Worm (Caenorhabditis elegans) whole organism, late embryonic: ENCODE data around the gene arrd-6.

Experiments used
- C08G9.2 ChIP-seq: sonication (generic microtip); optimal IDR thresholded peaks from 2 replicates; lab custom pipeline; 2016; ENCODE audit warnings: mild to moderate bottlenecking, missing genetic modification characterization, moderate library complexity, missing compliant biosample characterization
- C38D4.7 ChIP-seq: fragments of 200-800 bp; sonication (Bioruptor generic); optimal IDR thresholded peaks from 2 replicates; lab custom pipeline; 2018; ENCODE audit warnings: mild to moderate bottlenecking, missing genetic modification characterization, moderate library complexity, missing compliant biosample characterization
- K02D7.2 ChIP-seq: sonication (generic microtip); optimal IDR thresholded peaks from 2 replicates; lab custom pipeline; 2017; ENCODE audit warnings: mild to moderate bottlenecking, missing genetic modification characterization, missing compliant biosample characterization
- T23F11.4 ChIP-seq: fragments of 200-800 bp; sonication (Bioruptor generic); optimal IDR thresholded peaks from 2 replicates; lab custom pipeline; 2018; ENCODE audit warnings: mild to moderate bottlenecking, missing genetic modification characterization, missing compliant biosample characterization
- Y22D7AL.16 ChIP-seq: sonication (generic microtip); optimal IDR thresholded peaks from 2 replicates; lab custom pipeline; 2016; ENCODE audit warnings: missing genetic modification characterization, missing compliant biosample characterization
- ama-1 ChIP-seq: fragments of 150-350 bp; optimal IDR thresholded peaks from 2 replicates; lab custom pipeline; 2014
- ceh-14 ChIP-seq: sonication (generic microtip); optimal IDR thresholded peaks from 2 replicates; lab custom pipeline; 2016; ENCODE audit warnings: missing genotype, missing genetic modification characterization, missing compliant biosample characterization
- ceh-18 ChIP-seq: sonication (generic microtip); optimal IDR thresholded peaks from 2 replicates; lab custom pipeline; 2016; ENCODE audit warnings: missing genetic modification characterization, missing compliant biosample characterization
- ceh-19 ChIP-seq: fragments of 200-800 bp; sonication (Bioruptor generic); optimal IDR thresholded peaks from 2 replicates; lab custom pipeline; 2018; ENCODE audit warnings: mild to moderate bottlenecking, missing genetic modification characterization, missing compliant biosample characterization
- ceh-2 ChIP-seq: sonication (generic microtip); optimal IDR thresholded peaks from 2 replicates; lab custom pipeline; 2016; ENCODE audit warnings: missing genotype, missing genetic modification characterization, missing compliant biosample characterization
- ceh-22 ChIP-seq: sonication (generic microtip); optimal IDR thresholded peaks from 2 replicates; lab custom pipeline; 2017; ENCODE audit warnings: missing biosample characterization, missing genetic modification characterization
- ceh-30 ChIP-seq: fragments of 150-350 bp; optimal IDR thresholded peaks from 2 replicates; lab custom pipeline; 2014; ENCODE audit warnings: missing biosample characterization, missing genetic modification characterization
- ceh-31 ChIP-seq: sonication (generic microtip); optimal IDR thresholded peaks from 2 replicates; lab custom pipeline; 2016; ENCODE audit warnings: missing genetic modification characterization, missing compliant biosample characterization
- ceh-34 ChIP-seq: sonication (generic microtip); optimal IDR thresholded peaks from 2 replicates; lab custom pipeline; 2016; ENCODE audit warnings: mild to moderate bottlenecking, missing genetic modification characterization, missing compliant biosample characterization
- ceh-45 ChIP-seq: fragments of 200-800 bp; sonication (Bioruptor generic); IDR thresholded peaks from 2 replicates; pipeline ENCODE4 v1.3.6; 2022; ENCODE audit warnings: missing genetic modification reagents, missing genetic modification characterization, missing compliant biosample characterization
- ceh-6 ChIP-seq: fragments of 200-800 bp; sonication (Bioruptor generic); optimal IDR thresholded peaks from 2 replicates; lab custom pipeline; 2018; ENCODE audit warnings: mild to moderate bottlenecking, missing genetic modification characterization, missing compliant biosample characterization
- ceh-9 ChIP-seq: sonication (generic microtip); optimal IDR thresholded peaks from 2 replicates; lab custom pipeline; 2016; ENCODE audit warnings: mild to moderate bottlenecking, missing genetic modification characterization, inconsistent platforms, missing compliant biosample characterization
- dve-1 ChIP-seq: sonication (generic microtip); optimal IDR thresholded peaks from 2 replicates; lab custom pipeline; 2017; ENCODE audit warnings: antibody characterized with exemption, mild to moderate bottlenecking, missing genetic modification characterization, missing compliant biosample characterization
- elt-2 ChIP-seq: sonication (generic microtip); optimal IDR thresholded peaks from 2 replicates; lab custom pipeline; 2016; ENCODE audit warnings: missing genetic modification reagents, missing genetic modification characterization, missing compliant biosample characterization
- elt-4 ChIP-seq: sonication (generic microtip); optimal IDR thresholded peaks from 2 replicates; lab custom pipeline; 2016; ENCODE audit warnings: missing genetic modification characterization, missing compliant biosample characterization
- ets-4 ChIP-seq: sonication (generic microtip); optimal IDR thresholded peaks from 2 replicates; lab custom pipeline; 2016; ENCODE audit warnings: missing genetic modification characterization, missing compliant biosample characterization
- fax-1 ChIP-seq: sonication (generic microtip); optimal IDR thresholded peaks from 2 replicates; lab custom pipeline; 2016; ENCODE audit warnings: missing genotype, missing genetic modification characterization, missing compliant biosample characterization
- fkh-6 ChIP-seq: sonication (generic microtip); optimal IDR thresholded peaks from 2 replicates; lab custom pipeline; 2016; ENCODE audit warnings: missing genetic modification characterization, missing compliant biosample characterization
- hlh-13 ChIP-seq: fragments of 200-800 bp; sonication (Bioruptor generic); optimal IDR thresholded peaks from 2 replicates; lab custom pipeline; 2018; ENCODE audit warnings: mild to moderate bottlenecking, missing genetic modification characterization, missing compliant biosample characterization
- hlh-15 ChIP-seq: sonication (generic microtip); optimal IDR thresholded peaks from 2 replicates; lab custom pipeline; 2016; ENCODE audit warnings: missing genetic modification characterization, missing compliant biosample characterization
- hlh-8 ChIP-seq: sonication (generic microtip); optimal IDR thresholded peaks from 2 replicates; lab custom pipeline; 2016; ENCODE audit warnings: missing genotype, missing genetic modification characterization, missing compliant biosample characterization
- lim-6 ChIP-seq: sonication (generic microtip); optimal IDR thresholded peaks from 2 replicates; lab custom pipeline; 2016; ENCODE audit warnings: missing genetic modification characterization, missing compliant biosample characterization
- madf-2 ChIP-seq: sonication (generic microtip); optimal IDR thresholded peaks from 2 replicates; lab custom pipeline; 2017; ENCODE audit warnings: missing genetic modification characterization, missing compliant biosample characterization
- nfya-1 ChIP-seq: sonication (generic microtip); optimal IDR thresholded peaks from 2 replicates; lab custom pipeline; 2017; ENCODE audit warnings: missing genetic modification characterization, mild to moderate bottlenecking, missing compliant biosample characterization, antibody characterized with exemption, moderate library complexity
- nhr-232 ChIP-seq: sonication (generic microtip); optimal IDR thresholded peaks from 2 replicates; lab custom pipeline; 2016; ENCODE audit warnings: missing genetic modification characterization, missing compliant biosample characterization
- odd-2 ChIP-seq: sonication (generic microtip); optimal IDR thresholded peaks from 2 replicates; lab custom pipeline; 2017; ENCODE audit warnings: antibody characterized with exemption, mild to moderate bottlenecking, missing genetic modification characterization, missing compliant biosample characterization
- pag-3 ChIP-seq: sonication (generic microtip); optimal IDR thresholded peaks from 2 replicates; lab custom pipeline; 2016; ENCODE audit warnings: missing compliant biosample characterization, missing genetic modification characterization, borderline replicate concordance
- pat-9 ChIP-seq: fragments of 200-800 bp; sonication (Bioruptor generic); optimal IDR thresholded peaks from 2 replicates; lab custom pipeline; 2018; ENCODE audit warnings: mild to moderate bottlenecking, missing genetic modification characterization, moderate library complexity, missing compliant biosample characterization
- pha-2 ChIP-seq: sonication (generic microtip); optimal IDR thresholded peaks from 2 replicates; lab custom pipeline; 2017; ENCODE audit warnings: mild to moderate bottlenecking, missing genetic modification characterization, missing compliant biosample characterization
- pros-1 ChIP-seq: fragments of 150-350 bp; optimal IDR thresholded peaks from 2 replicates; lab custom pipeline; 2014; ENCODE audit warnings: missing biosample characterization, missing genetic modification reagents, missing genetic modification characterization
- sdc-2 ChIP-seq: sonication (generic microtip); optimal IDR thresholded peaks from 2 replicates; lab custom pipeline; 2016; ENCODE audit warnings: missing genotype, missing genetic modification characterization, missing compliant biosample characterization
- sox-2 ChIP-seq: fragments of 200-800 bp; sonication (Bioruptor generic); IDR thresholded peaks from 2 replicates; pipeline ENCODE4 v1.3.6; 2022; ENCODE audit warnings: missing genetic modification reagents, missing genetic modification characterization, missing compliant biosample characterization
- sox-4 ChIP-seq: sonication (generic microtip); optimal IDR thresholded peaks from 2 replicates; lab custom pipeline; 2017; ENCODE audit warnings: mild to moderate bottlenecking, missing genetic modification characterization, inconsistent platforms, missing compliant biosample characterization
- tbx-2 ChIP-seq: sonication (generic microtip); optimal IDR thresholded peaks from 2 replicates; lab custom pipeline; 2016; ENCODE audit warnings: missing genetic modification characterization, missing compliant biosample characterization
- ttx-3 ChIP-seq: sonication (generic microtip); optimal IDR thresholded peaks from 2 replicates; lab custom pipeline; 2016; ENCODE audit warnings: missing genetic modification reagents, missing genetic modification characterization, missing compliant biosample characterization
- zip-5 ChIP-seq: sonication (generic microtip); optimal IDR thresholded peaks from 2 replicates; lab custom pipeline; 2016; ENCODE audit warnings: missing genetic modification characterization, missing compliant biosample characterization

arrd-6 gene

DNA sequence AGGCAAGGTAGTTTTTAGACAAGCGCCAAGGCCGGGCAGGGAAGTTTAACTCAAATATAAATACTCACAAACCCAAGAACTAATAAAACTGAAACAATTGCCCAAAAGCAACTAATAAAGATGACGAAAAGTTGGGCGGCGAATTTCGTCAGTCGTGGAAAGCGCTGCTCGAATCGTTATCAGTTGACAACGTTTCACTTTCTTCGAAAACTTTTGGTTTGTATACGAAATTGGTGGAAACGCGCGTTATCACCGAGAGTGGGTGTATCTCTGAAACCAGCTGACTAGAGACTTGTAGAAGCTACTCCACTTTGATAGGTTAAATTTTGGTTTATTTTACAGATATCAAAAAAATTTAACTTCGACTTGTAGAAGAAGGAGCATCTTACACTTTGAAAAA is 10.5 kb downstream of the arrd-6 start:
- TF ChIP-seq ceh-18 (tag; lab: Kevin White, UChicago) (no peak), dve-1 (tag; lab: Kevin White, UChicago) (no peak)

DNA sequence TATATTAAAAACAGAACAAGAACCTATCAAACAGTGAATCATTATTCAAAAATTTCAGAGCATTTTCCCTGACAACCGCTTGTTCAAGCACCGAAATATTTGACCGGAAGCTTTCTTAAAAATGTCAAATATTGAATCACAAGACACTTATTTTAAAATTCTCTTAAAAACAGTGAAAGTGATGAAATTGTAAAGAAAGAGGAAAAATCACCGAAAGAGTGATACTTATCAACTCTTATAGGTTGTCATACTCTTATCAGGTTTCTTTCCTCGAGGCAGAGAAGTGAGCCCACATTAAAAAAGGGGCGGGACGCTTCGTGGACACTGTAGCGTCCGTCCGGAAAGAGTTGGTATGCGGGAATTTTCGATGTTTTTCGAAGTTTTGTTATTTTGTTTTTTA is 11.3 kb downstream of the arrd-6 start:
- TF ChIP-seq elt-2 (tag; lab: Kevin White, UChicago) = peak; percentile 48
- no peak for TF ChIP-seq sox-2

ce11 chrII:11154957-11155356 is 12.4 kb downstream of the arrd-6 start:
- TF ChIP-seq nhr-232 = no peak
- no peak for TF ChIP-seq ceh-2 (tag; lab: Kevin White, UChicago)

DNA sequence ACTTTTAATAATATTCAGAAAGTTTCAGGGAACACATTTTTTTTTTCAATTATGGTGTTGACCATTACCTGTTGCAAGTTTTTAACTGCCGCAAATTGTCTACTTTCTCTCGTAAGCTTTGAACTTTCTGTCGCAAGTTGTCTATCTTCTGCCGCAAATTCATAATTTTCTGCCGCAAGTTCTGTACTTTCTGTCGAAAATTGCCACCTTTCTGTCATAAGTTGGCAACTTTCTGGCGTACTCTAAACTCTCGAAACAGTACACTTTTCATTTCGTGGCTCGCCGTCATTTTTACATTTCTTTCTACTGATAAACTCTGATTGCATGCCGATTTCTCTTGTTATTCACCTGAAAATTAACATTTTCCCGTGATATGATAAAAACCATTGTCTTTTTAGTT is 12.9 kb downstream of the arrd-6 start:
- TF ChIP-seq ttx-3 (no peak), zip-5 (tag; lab: Kevin White, UChicago) (no peak), tbx-2 (tag; lab: Kevin White, UChicago) (no peak), odd-2 (no peak), ets-4 (tag; lab: Kevin White, UChicago) (no peak), ceh-22 (tag; lab: Kevin White, UChicago) (no peak), elt-2 (tag; lab: Kevin White, UChicago) (no peak), C38D4.7 (no peak), T23F11.4 (GFP tag; lab: Kevin White, UChicago) (no peak), sox-4 (tag; lab: Kevin White, UChicago) (no peak), K02D7.2 (tag; lab: Kevin White, UChicago) (no peak)

ce11 chrII:11156160-11156559 is 13.6 kb downstream of the arrd-6 start:
- TF ChIP-seq sox-4 (tag; lab: Kevin White, UChicago) (no peak), C38D4.7 (no peak), elt-4 (tag; lab: Kevin White, UChicago) (no peak), fkh-6 (tag; lab: Kevin White, UChicago) (no peak), Y22D7AL.16 (tag; lab: Kevin White, UChicago) (no peak), nhr-232 (no peak), ceh-2 (tag; lab: Kevin White, UChicago) (no peak), hlh-15 (tag; lab: Kevin White, UChicago) (no peak)

ce11 chrII:11157660-11158059 is 15.1 kb downstream of the arrd-6 start:
- TF ChIP-seq hlh-8 (no peak), ceh-30 (no peak), fax-1 (tag; lab: Kevin White, UChicago) (peak; percentile 38), sdc-2 (peak; percentile 35), ceh-14 (peak; percentile 10), ceh-34 (tag; lab: Kevin White, UChicago) (peak; percentile 8), C38D4.7 (peak; percentile 32), sox-4 (tag; lab: Kevin White, UChicago) (peak; percentile 46), nhr-232 (peak; percentile 27), ceh-22 (tag; lab: Kevin White, UChicago) (no peak), pha-2 (tag; lab: Kevin White, UChicago) (no peak), madf-2 (tag; lab: Kevin White, UChicago) (peak; percentile 25), zip-5 (tag; lab: Kevin White, UChicago) (no peak), pros-1 (tag; lab: Kevin White, UChicago) (no peak), fkh-6 (tag; lab: Kevin White, UChicago) (peak; percentile 48), ceh-6 (GFP tag; lab: Kevin White, UChicago) (peak; percentile 11), ets-4 (tag; lab: Kevin White, UChicago) (no peak), ttx-3 (peak; percentile 27), ceh-45 (0 out of 2 replicates have a peak, but pooled peaks have one; percentile 35), ceh-9 (no peak), dve-1 (tag; lab: Kevin White, UChicago) (peak; percentile 51), ceh-19 (GFP tag; lab: Kevin White, UChicago) (no peak), pat-9 (tag; lab: Kevin White, UChicago) (peak; percentile 20), C08G9.2 (peak; percentile 38), hlh-13 (peak; percentile 31), tbx-2 (tag; lab: Kevin White, UChicago) (peak; percentile 14), pag-3 (tag; lab: Kevin White, UChicago) (peak; percentile 28), ceh-31 (peak; percentile 32), ama-1 (lab: Kevin White, UChicago) (no peak), ceh-2 (tag; lab: Kevin White, UChicago) (peak; percentile 38), nfya-1 (tag; lab: Kevin White, UChicago) (peak; percentile 21), lim-6 (no peak), sox-2 (no peak)
